Worm (Caenorhabditis elegans): ENCODE measurements around the gene C16D2.1.

Gene C16D2.1

ce11 chrII:9169450-9169960, 38.0 kb downstream of the C16D2.1 start, which contains the start of gene dpl-1:
dpl-1 (plus strand) TSS chrII:9169910.
- TF ChIP-seq elt-2 (tag; optimal IDR thresholded peaks at IDR 0.05) (no peak), ceh-34 (tag; optimal IDR thresholded peaks at IDR 0.05) (no peak), dmd-4 (tag; optimal IDR thresholded peaks at IDR 0.05; ENCODE audit: borderline replicate concordance) (no peak), ceh-48 (tag; optimal IDR thresholded peaks at IDR 0.05) (peak; percentile 50), zip-5 (tag; optimal IDR thresholded peaks at IDR 0.05) (no peak), nfya-1 (tag; optimal IDR thresholded peaks at IDR 0.05) (peak; percentile 18), Y22D7AL.16 (tag; optimal IDR thresholded peaks at IDR 0.05) (no peak), hlh-6 (tag; optimal IDR thresholded peaks at IDR 0.05) (no peak), lim-6 (tag; optimal IDR thresholded peaks at IDR 0.05) (no peak), che-1 (tag; optimal IDR thresholded peaks at IDR 0.05) (no peak), dve-1 (tag; optimal IDR thresholded peaks at IDR 0.05) (no peak), sdc-2 (tag; optimal IDR thresholded peaks at IDR 0.05) (no peak), K09A11.1 (tag; optimal IDR thresholded peaks at IDR 0.05; ENCODE audit: insufficient read depth) (no peak), ceh-18 (tag; optimal IDR thresholded peaks at IDR 0.05) (no peak), K02D7.2 (tag; optimal IDR thresholded peaks at IDR 0.05) (no peak), ztf-16 (tag; optimal IDR thresholded peaks at IDR 0.05) (no peak), ceh-31 (tag; optimal IDR thresholded peaks at IDR 0.05) (no peak)

- TF ChIP-seq madf-2 (tag; optimal IDR thresholded peaks at IDR 0.05) (no peak), pha-4 (tag; optimal IDR thresholded peaks at IDR 0.05) (no peak), fkh-6 (tag; optimal IDR thresholded peaks at IDR 0.05) (no peak), ceh-48 (tag; optimal IDR thresholded peaks at IDR 0.05) (no peak), lin-11 (tag; optimal IDR thresholded peaks at IDR 0.05) (no peak), nhr-11 (tag; optimal IDR thresholded peaks at IDR 0.05) (no peak), hlh-6 (tag; optimal IDR thresholded peaks at IDR 0.05) (no peak)
These were observed 38.6 kb downstream of the C16D2.1 start for ce11 chrII:9170048-9170447.

ce11 chrII:9170851-9171250, 39.4 kb downstream of the C16D2.1 start:
- no peak for TF ChIP-seq ceh-6 (GFP tag; optimal IDR thresholded peaks at IDR 0.05)
- no peak for TF ChIP-seq dmd-4 (tag; optimal IDR thresholded peaks at IDR 0.05; ENCODE audit: borderline replicate concordance)
- TF ChIP-seq hlh-30 (tag; optimal IDR thresholded peaks at IDR 0.05; ENCODE audit: insufficient read depth), result no peak
- TF ChIP-seq ceh-30 (tag; optimal IDR thresholded peaks at IDR 0.05), result no peak
- no peak for TF ChIP-seq ceh-19 (GFP tag; optimal IDR thresholded peaks at IDR 0.05)
- TF ChIP-seq nfya-1 (tag; optimal IDR thresholded peaks at IDR 0.05), result no peak
- no peak for TF ChIP-seq unc-55 (GFP tag; optimal IDR thresholded peaks at IDR 0.05)
- no peak for TF ChIP-seq rnt-1 (tag; optimal IDR thresholded peaks at IDR 0.05)
- TF ChIP-seq pha-2 (tag; optimal IDR thresholded peaks at IDR 0.05), result no peak
- TF ChIP-seq ref-2 (tag; optimal IDR thresholded peaks at IDR 0.05), result no peak
- no peak for TF ChIP-seq ceh-31 (tag; optimal IDR thresholded peaks at IDR 0.05)
- no peak for TF ChIP-seq ceh-22 (tag; optimal IDR thresholded peaks at IDR 0.05)
- no peak for TF ChIP-seq Y22D7AL.16 (tag; optimal IDR thresholded peaks at IDR 0.05)

- TF ChIP-seq T23F11.4 (GFP tag; optimal IDR thresholded peaks at IDR 0.05), result no peak
- no peak for TF ChIP-seq ttx-3 (tag; optimal IDR thresholded peaks at IDR 0.05)
- no peak for TF ChIP-seq ceh-30 (tag; optimal IDR thresholded peaks at IDR 0.05)
- no peak for TF ChIP-seq ceh-14 (tag; optimal IDR thresholded peaks at IDR 0.05)
- no peak for TF ChIP-seq ceh-19 (GFP tag; optimal IDR thresholded peaks at IDR 0.05)
- no peak for TF ChIP-seq pax-1 (tag; optimal IDR thresholded peaks at IDR 0.05)
- no peak for TF ChIP-seq K02D7.2 (tag; optimal IDR thresholded peaks at IDR 0.05)
- TF ChIP-seq pqm-1 (tag; optimal IDR thresholded peaks at IDR 0.05), result no peak
- TF ChIP-seq npax-4 (tag; optimal IDR thresholded peaks at IDR 0.05), result no peak
These were observed 40.2 kb downstream of the C16D2.1 start for ce11 chrII:9171466-9172187.

All from whole organism, late embryonic.